Worm (Caenorhabditis elegans): ENCODE data around the gene gcy-21.
"Not testable (repeated sequence)": the region's sequence is repeated elsewhere in the genome, so short reads cannot be mapped to it uniquely, and the experiment has no call there.

DNA sequence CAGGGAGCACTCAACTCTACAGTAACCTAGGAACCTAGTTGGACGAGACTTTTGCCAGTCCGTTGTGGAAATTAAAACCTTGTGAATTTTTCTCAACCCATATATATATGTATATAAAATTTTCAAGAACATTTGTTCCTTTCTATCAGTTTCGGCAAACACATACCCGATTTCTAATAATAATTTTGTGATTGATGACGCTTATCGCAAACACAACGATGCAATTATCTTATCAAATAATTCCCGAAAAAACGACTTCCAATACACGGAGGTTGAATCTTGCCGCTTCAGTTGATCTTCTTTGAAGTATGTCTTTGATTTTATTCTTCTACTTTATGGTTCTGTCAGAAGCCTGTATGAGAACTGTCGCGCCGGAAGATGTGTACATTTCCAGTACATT, 5.6 kb downstream of the gcy-21 start, which contains the start of gene F22E5.2:
- TF ChIP-seq him-1, dao-5 (tag; optimal IDR thresholded peaks at IDR 0.05): not testable (repeated sequence)

All from whole organism, L4/young adult.